Fruit fly (Drosophila melanogaster) whole organism, embryonic: ENCODE results near the gene edin.
A peak's percentile ranks its signal among the peaks of the same experiment; 100 is the strongest.

ENCODE experiments used
- ATbp ChIP-seq: fragments of 200-800 bp; sonication (Bioruptor generic); optimal IDR thresholded peaks from 2 replicates; lab custom pipeline; 2017; ENCODE audit warnings: missing biosample characterization, mild to moderate bottlenecking, missing genetic modification characterization, missing genetic modification reagents
- Bgb ChIP-seq: fragments of 200-800 bp; sonication (Bioruptor generic); IDR thresholded peaks from 2 replicates; pipeline ENCODE4 v1.3.6; 2022; ENCODE audit warnings: missing biosample characterization, missing genetic modification characterization; ENCODE audit not compliant: partially characterized antibody
- Blimp-1 ChIP-seq: fragments of 200-800 bp; sonication (Bioruptor generic); optimal IDR thresholded peaks from 3 replicates; lab custom pipeline; 2018; ENCODE audit warnings: missing biosample characterization, missing genetic modification characterization, mild to moderate bottlenecking, moderate library complexity, missing genetic modification reagents
- CG11247 ChIP-seq: fragments of 200-800 bp; sonication (Bioruptor generic); IDR thresholded peaks from 2 replicates; pipeline ENCODE4 v1.3.6; 2022; ENCODE audit warnings: missing biosample characterization, missing genetic modification characterization
- CG11456 ChIP-seq: fragments of 200-800 bp; sonication (Bioruptor generic); IDR thresholded peaks from 3 replicates; pipeline ENCODE4 v1.3.6; 2022; ENCODE audit warnings: missing biosample characterization, missing genetic modification characterization
- CG11695 ChIP-seq: fragments of 200-800 bp; sonication (Bioruptor generic); IDR thresholded peaks from 3 replicates; pipeline ENCODE4 v1.3.6; 2022; ENCODE audit warnings: missing biosample characterization, missing genetic modification characterization
- CG12659 ChIP-seq: fragments of 200-800 bp; sonication (Bioruptor generic); optimal IDR thresholded peaks from 3 replicates; lab custom pipeline; 2017; ENCODE audit warnings: mild to moderate bottlenecking, missing biosample characterization, missing genetic modification reagents, missing genetic modification characterization
- CG13775 ChIP-seq: fragments of 200-800 bp; sonication (Bioruptor generic); optimal IDR thresholded peaks from 3 replicates; lab custom pipeline; 2017; ENCODE audit warnings: missing biosample characterization, mild to moderate bottlenecking, missing genetic modification characterization
- CG14667 ChIP-seq: fragments of 200-800 bp; sonication (Bioruptor generic); IDR thresholded peaks from 2 replicates; pipeline ENCODE4 v1.3.6; 2022; ENCODE audit warnings: missing biosample characterization, missing genetic modification characterization
- CG1602 ChIP-seq: fragments of 200-800 bp; sonication (Bioruptor generic); optimal IDR thresholded peaks from 3 replicates; lab custom pipeline; 2016; ENCODE audit warnings: missing biosample characterization, missing genetic modification characterization
- CG1603 ChIP-seq: fragments of 200-800 bp; sonication (Bioruptor generic); optimal IDR thresholded peaks from 2 replicates; lab custom pipeline; 2019; ENCODE audit warnings: missing biosample characterization, mild to moderate bottlenecking, missing genetic modification characterization, moderate library complexity
- CG1647 ChIP-seq: fragments of 200-800 bp; sonication (Bioruptor generic); optimal IDR thresholded peaks from 3 replicates; lab custom pipeline; 2016; ENCODE audit warnings: missing biosample characterization, missing genetic modification characterization
- CG18476 ChIP-seq: fragments of 200-800 bp; sonication (Bioruptor generic); optimal IDR thresholded peaks from 2 replicates; lab custom pipeline; 2016; ENCODE audit warnings: missing biosample characterization, mild to moderate bottlenecking, missing genetic modification characterization
- CG30431 ChIP-seq: fragments of 200-800 bp; sonication (Bioruptor generic); optimal IDR thresholded peaks from 2 replicates; lab custom pipeline; 2017; ENCODE audit warnings: missing biosample characterization, missing genetic modification characterization
- CG34224 ChIP-seq: fragments of 200-800 bp; sonication (Bioruptor generic); IDR thresholded peaks from 3 replicates; pipeline ENCODE4 v1.3.6; 2022; ENCODE audit warnings: missing biosample characterization, missing genetic modification characterization; ENCODE audit not compliant: partially characterized antibody
- CG42726 ChIP-seq: fragments of 200-800 bp; sonication (Bioruptor generic); IDR thresholded peaks from 2 replicates; pipeline ENCODE4 v1.3.6; 2022; ENCODE audit warnings: missing biosample characterization, missing genetic modification characterization; ENCODE audit not compliant: partially characterized antibody
- CG4360 ChIP-seq: fragments of 200-800 bp; sonication (Bioruptor generic); IDR thresholded peaks from 2 replicates; pipeline ENCODE4 v1.3.6; 2022; ENCODE audit warnings: missing biosample characterization, missing genetic modification characterization
- CG4424 ChIP-seq: fragments of 200-800 bp; sonication (Bioruptor generic); optimal IDR thresholded peaks from 3 replicates; lab custom pipeline; 2016; ENCODE audit warnings: missing biosample characterization, missing genetic modification characterization
- CG5245 ChIP-seq: fragments of 200-800 bp; sonication (Bioruptor generic); optimal IDR thresholded peaks from 3 replicates; lab custom pipeline; 2016; ENCODE audit warnings: missing biosample characterization, missing genetic modification characterization
- CG8388 ChIP-seq: fragments of 200-800 bp; sonication (Bioruptor generic); optimal IDR thresholded peaks from 2 replicates; lab custom pipeline; 2019; ENCODE audit warnings: missing biosample characterization, mild to moderate bottlenecking, missing genetic modification characterization, moderate library complexity
- CG8765 ChIP-seq: fragments of 200-800 bp; sonication (Bioruptor generic); IDR thresholded peaks from 2 replicates; pipeline ENCODE4 v1.3.6; 2022; ENCODE audit warnings: missing biosample characterization, missing genetic modification characterization
- CG9727 ChIP-seq: fragments of 200-800 bp; sonication (Bioruptor generic); optimal IDR thresholded peaks from 3 replicates; lab custom pipeline; 2017; ENCODE audit warnings: missing biosample characterization, mild to moderate bottlenecking, missing genetic modification characterization
- Chrac-16 ChIP-seq: fragments of 200-800 bp; sonication (Bioruptor generic); optimal IDR thresholded peaks from 3 replicates; lab custom pipeline; 2016; ENCODE audit warnings: missing biosample characterization, missing genetic modification characterization
- D19B ChIP-seq: fragments of 200-800 bp; sonication (Bioruptor generic); optimal IDR thresholded peaks from 2 replicates; lab custom pipeline; 2017; ENCODE audit warnings: missing biosample characterization, mild to moderate bottlenecking, missing genetic modification characterization
- Dbx ChIP-seq: fragments of 200-800 bp; sonication (Bioruptor generic); IDR thresholded peaks from 3 replicates; pipeline ENCODE4 v1.3.6; 2022; ENCODE audit warnings: missing biosample characterization, missing genetic modification characterization
- Ets97D ChIP-seq: fragments of 200-800 bp; sonication (Bioruptor generic); optimal IDR thresholded peaks from 3 replicates; lab custom pipeline; 2016; ENCODE audit warnings: missing biosample characterization, missing genetic modification characterization
- HLH54F ChIP-seq: fragments of 200-800 bp; sonication (Bioruptor generic); optimal IDR thresholded peaks from 3 replicates; lab custom pipeline; 2016; ENCODE audit warnings: missing biosample characterization, missing genetic modification characterization
- Hr3 ChIP-seq: fragments of 200-800 bp; sonication (Bioruptor generic); optimal IDR thresholded peaks from 3 replicates; lab custom pipeline; 2016; ENCODE audit warnings: missing biosample characterization, missing genetic modification characterization
- Kr ChIP-seq: fragments of 200-800 bp; sonication (Bioruptor generic); optimal IDR thresholded peaks from 2 replicates; lab custom pipeline; 2017; ENCODE audit warnings: missing biosample characterization, mild to moderate bottlenecking, missing genetic modification characterization
- Lhr ChIP-seq: fragments of 200-800 bp; sonication (Bioruptor generic); optimal IDR thresholded peaks from 3 replicates; lab custom pipeline; 2017; ENCODE audit warnings: mild to moderate bottlenecking, missing biosample characterization, missing genetic modification reagents, missing genetic modification characterization
- MBD-R2 ChIP-seq: fragments of 200-800 bp; sonication (Bioruptor generic); IDR thresholded peaks from 2 replicates; pipeline ENCODE4 v1.3.6; 2022; ENCODE audit warnings: missing biosample characterization, missing genetic modification characterization
- NC2α ChIP-seq: fragments of 200-800 bp; sonication (Bioruptor generic); optimal IDR thresholded peaks from 2 replicates; lab custom pipeline; 2016; ENCODE audit warnings: missing biosample characterization, missing genetic modification characterization
- Opbp ChIP-seq: fragments of 200-800 bp; sonication (Bioruptor generic); IDR thresholded peaks from 3 replicates; pipeline ENCODE4 v1.3.6; 2022; ENCODE audit warnings: missing biosample characterization, missing genetic modification characterization; ENCODE audit not compliant: partially characterized antibody
- ash1 ChIP-seq: fragments of 200-800 bp; sonication (Bioruptor generic); optimal IDR thresholded peaks from 2 replicates; lab custom pipeline; 2018; ENCODE audit warnings: missing biosample characterization, mild to moderate bottlenecking, missing genetic modification characterization
- bsh ChIP-seq, 2 experiments: fragments of 200-800 bp; sonication (Bioruptor generic); optimal IDR thresholded peaks; 2 replicates each; lab custom pipeline; 2017 to 2018; ENCODE audit warnings: mild to moderate bottlenecking in 2 of 2, missing biosample characterization in 2 of 2, missing genetic modification characterization in 2 of 2, moderate library complexity in 1 of 2
- btn ChIP-seq: fragments of 200-800 bp; sonication (Bioruptor generic); optimal IDR thresholded peaks from 2 replicates; lab custom pipeline; 2016; ENCODE audit warnings: missing biosample characterization, missing genetic modification characterization
- cg ChIP-seq: fragments of 200-800 bp; sonication (Bioruptor generic); optimal IDR thresholded peaks from 3 replicates; lab custom pipeline; 2019; ENCODE audit warnings: missing biosample characterization, mild to moderate bottlenecking, missing genetic modification characterization, moderate library complexity
- ci ChIP-seq: fragments of 200-800 bp; sonication (Bioruptor generic); IDR thresholded peaks from 3 replicates; pipeline ENCODE4 v1.3.6; 2022; ENCODE audit warnings: missing biosample characterization, missing genetic modification characterization
- esg ChIP-seq: fragments of 200-800 bp; sonication (Bioruptor generic); conservative IDR thresholded peaks from 2 replicates; pipeline ENCODE4 v1.3.6; 2022; ENCODE audit warnings: missing biosample characterization, missing genetic modification characterization
- gsb-n ChIP-seq: fragments of 200-800 bp; sonication (Bioruptor generic); optimal IDR thresholded peaks from 3 replicates; lab custom pipeline; 2018; ENCODE audit warnings: missing biosample characterization, mild to moderate bottlenecking, missing genetic modification characterization
- hth ChIP-seq: fragments of >200 bp; optimal IDR thresholded peaks from 2 replicates; lab custom pipeline; 2017; ENCODE audit warnings: inconsistent platforms
- lov ChIP-seq, 2 experiments: fragments of 200-800 bp in 1 of 2; fragments of >200 bp in 1 of 2; sonication (Bioruptor generic) in 1 of 2; IDR thresholded peaks in 1 of 2; optimal IDR thresholded peaks in 1 of 2; 2 replicates in 1 of 2; 3 replicates in 1 of 2; pipeline versions ENCODE4 v1.3.6 to Lab custom; 2017 to 2022; ENCODE audit warnings: missing biosample characterization in 1 of 2, missing genetic modification characterization in 1 of 2
- maf-S ChIP-seq: fragments of 200-800 bp; sonication (Bioruptor generic); optimal IDR thresholded peaks from 2 replicates; lab custom pipeline; 2016; ENCODE audit warnings: missing biosample characterization, missing genetic modification characterization
- nerfin-1 ChIP-seq: fragments of 200-800 bp; sonication (Bioruptor generic); optimal IDR thresholded peaks from 3 replicates; lab custom pipeline; 2019; ENCODE audit warnings: missing biosample characterization, mild to moderate bottlenecking, missing genetic modification characterization, moderate library complexity
- oc ChIP-seq: fragments of 200-800 bp; sonication (Bioruptor generic); optimal IDR thresholded peaks from 2 replicates; lab custom pipeline; 2018; ENCODE audit warnings: missing biosample characterization, mild to moderate bottlenecking, missing genetic modification characterization, moderate library complexity
- run ChIP-seq: fragments of 200-800 bp; sonication (Bioruptor generic); optimal IDR thresholded peaks from 3 replicates; lab custom pipeline; 2018; ENCODE audit warnings: missing biosample characterization, mild to moderate bottlenecking, missing genetic modification characterization
- scrt ChIP-seq: fragments of 200-800 bp; sonication (Bioruptor generic); optimal IDR thresholded peaks from 2 replicates; lab custom pipeline; 2018; ENCODE audit warnings: missing biosample characterization, mild to moderate bottlenecking, missing genetic modification characterization, moderate library complexity
- sob ChIP-seq: fragments of 200-800 bp; sonication (Bioruptor generic); IDR thresholded peaks from 2 replicates; pipeline ENCODE4 v1.3.6; 2022; ENCODE audit warnings: missing biosample characterization, missing genetic modification characterization
- ssp ChIP-seq: fragments of 200-800 bp; sonication (Bioruptor generic); IDR thresholded peaks from 2 replicates; pipeline ENCODE4 v1.3.6; 2022; ENCODE audit warnings: missing biosample characterization, missing genetic modification characterization
- vfl ChIP-seq: fragments of 200-800 bp; sonication (Bioruptor generic); optimal IDR thresholded peaks from 2 replicates; lab custom pipeline; 2016; ENCODE audit warnings: missing biosample characterization, missing genetic modification characterization

Gene edin

DNA sequence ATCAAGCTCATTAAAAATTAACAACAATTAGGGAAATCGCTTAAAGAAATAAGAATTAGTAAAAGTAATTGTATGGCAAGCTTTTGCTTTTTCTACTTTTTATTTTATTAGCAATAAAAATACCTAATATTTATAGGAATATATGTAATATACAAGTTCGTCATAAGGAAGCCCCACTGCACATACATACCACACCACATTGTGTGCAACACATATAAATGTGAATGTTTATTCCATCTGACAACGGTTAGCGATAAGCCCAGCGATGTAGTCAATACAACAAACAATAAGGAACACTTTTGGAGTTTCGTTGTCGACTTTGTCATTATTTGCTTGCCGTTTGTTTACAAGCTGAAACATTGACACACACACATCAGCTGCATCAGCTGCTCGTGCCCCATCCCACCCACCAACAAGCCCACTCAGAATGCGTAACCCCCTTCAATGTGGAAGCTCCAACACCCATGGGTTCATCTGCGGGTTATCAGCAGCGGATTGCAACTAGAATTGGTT lies 9.3 kb upstream of the edin start (continued):
- TF ChIP-seq CG42726 (no peak), cg (peak; percentile 65), scrt (GFP tag; lab: Kevin White, UChicago) (peak; percentile 66), CG5245 (GFP tag; lab: Kevin White, UChicago) (peak; percentile 62), oc (tag; lab: Kevin White, UChicago) (peak; percentile 81), Bgb (GFP tag; lab: Robert Waterston, UW) (no peak), nerfin-1 (tag; lab: Kevin White, UChicago) (peak; percentile 90), gsb-n (peak; percentile 95), ATbp (GFP tag; lab: Kevin White, UChicago) (peak; percentile 99), bsh (GFP tag; optimal IDR thresholded peaks at IDR 0.05; lab: Kevin White, UChicago) (peak; percentile 8 to 92), CG30431 (peak; percentile 32), lov (optimal IDR thresholded peaks at IDR 0.05; lab: Kevin White, UChicago) (no peak), lov (GFP tag; IDR thresholded peaks at IDR 0.05; lab: Robert Waterston, UW) (peak; percentile 89; the same call in 2 of the 3 replicates), CG14667 (GFP tag; lab: Robert Waterston, UW) (peak; percentile 31; the same call in 1 of the 2 replicates), btn (GFP tag; lab: Kevin White, UChicago) (peak; percentile 43), Opbp (GFP tag; lab: Robert Waterston, UW) (no peak), CG18476 (GFP tag; lab: Kevin White, UChicago) (peak; percentile 43), Kr (GFP tag; lab: Kevin White, UChicago) (peak; percentile 89), sob (GFP tag; lab: Robert Waterston, UW) (no peak), CG11695 (GFP tag; lab: Robert Waterston, UW) (0 out of 3 replicates have a peak, but pooled peaks have one; percentile 49), NC2α (GFP tag; lab: Kevin White, UChicago) (peak; percentile 56), CG8388 (GFP tag; lab: Kevin White, UChicago) (peak; percentile 76), CG1602 (GFP tag; lab: Kevin White, UChicago) (peak; percentile 43), Ets97D (GFP tag; lab: Kevin White, UChicago) (no peak), hth (no peak), Hr3 (GFP tag; lab: Kevin White, UChicago) (no peak), CG1647 (GFP tag; lab: Kevin White, UChicago) (peak; percentile 11), ash1 (GFP tag; lab: Kevin White, UChicago) (peak; percentile 4), D19B (GFP tag; lab: Kevin White, UChicago) (no peak), CG4424 (GFP tag; lab: Kevin White, UChicago) (peak; percentile 65), vfl (GFP tag; lab: Kevin White, UChicago) (no peak), ci (GFP tag; lab: Robert Waterston, UW) (peak; percentile 94), MBD-R2 (GFP tag; lab: Robert Waterston, UW) (no peak), CG1603 (tag; lab: Kevin White, UChicago) (peak; percentile 94), run (peak; percentile 71), maf-S (GFP tag; lab: Kevin White, UChicago) (peak; percentile 34), esg (GFP tag; lab: Robert Waterston, UW) (no peak), ssp (GFP tag; lab: Robert Waterston, UW) (no peak; the same call in 1 of the 2 replicates), CG34224 (GFP tag; lab: Robert Waterston, UW) (no peak), CG11456 (GFP tag; lab: Robert Waterston, UW) (no peak), CG9727 (GFP tag; lab: Kevin White, UChicago) (peak; percentile 80), CG13775 (GFP tag; lab: Kevin White, UChicago) (peak; percentile 15), CG12659 (GFP tag; lab: Kevin White, UChicago) (peak; percentile 40), CG11247 (GFP tag; lab: Robert Waterston, UW) (no peak), CG8765 (no peak), Blimp-1 (GFP tag; lab: Kevin White, UChicago) (peak; percentile 87), Chrac-16 (GFP tag; lab: Kevin White, UChicago) (peak; percentile 38), CG4360 (GFP tag; lab: Robert Waterston, UW) (peak; percentile 71), Lhr (peak; percentile 90), HLH54F (GFP tag; lab: Kevin White, UChicago) (no peak), Dbx (GFP tag; lab: Robert Waterston, UW) (no peak)
